Worm (Caenorhabditis elegans): Measurements from ENCODE around the gene spig-7.

- TF ChIP-seq ama-1 (optimal IDR thresholded peaks at IDR 0.05) (no peak), nhr-237 (tag; optimal IDR thresholded peaks at IDR 0.05) (no peak), elt-3 (tag; optimal IDR thresholded peaks at IDR 0.05) (no peak), nhr-77 (tag; optimal IDR thresholded peaks at IDR 0.05) (no peak), mab-5 (tag; optimal IDR thresholded peaks at IDR 0.05) (no peak), egl-27 (tag; optimal IDR thresholded peaks at IDR 0.05) (no peak), ztf-11 (tag; optimal IDR thresholded peaks at IDR 0.05) (no peak), snpc-4 (tag; optimal IDR thresholded peaks at IDR 0.05) (no peak)
These were observed 45.7 kb downstream of the spig-7 start for ce11 chrV:1540249-1540648.

Data from whole organism, L2 larva.